Fruit fly (Drosophila melanogaster) Kc167 (cell line): ENCODE results near the gene sosie.

Experiments used
- h ChIP-seq: fragments of >200 bp; optimal IDR thresholded peaks from 3 replicates; lab custom pipeline; 2018; ENCODE audit warnings: missing external identifiers
- insv ChIP-seq: fragments of >200 bp; optimal IDR thresholded peaks from 3 replicates; lab custom pipeline; 2018; ENCODE audit warnings: missing external identifiers
- psq ChIP-seq: fragments of >200 bp; optimal IDR thresholded peaks from 2 replicates; lab custom pipeline; 2017; ENCODE audit warnings: missing external identifiers
- ttk ChIP-seq: sonication (Bioruptor generic); optimal IDR thresholded peaks from 2 replicates; lab custom pipeline; 2017; ENCODE audit warnings: missing external identifiers

dm6 chr3R:24851429-24851828, 17.7 kb downstream of the sosie start, which contains the start of gene Nct:
- no peak for TF ChIP-seq ttk (lab: Kevin White, UChicago)
- no peak for TF ChIP-seq psq (lab: Kevin White, UChicago)
- TF ChIP-seq insv (lab: Kevin White, UChicago), result no peak
- TF ChIP-seq h (lab: Kevin White, UChicago), result no peak
